1 fruit fly cellular context compared by ENCODE assay signal in genomic region chr3R:24812987-24813636, dm6.
TF ChIP-seq lines count a peak whose summit lies in the region.

No protein-coding gene starts in this region.

TF ChIP-seq in whole organism, embryonic, 481 proteins besides CTCF, POLR2A, EP300 and RAD21 (continued from another document):
- TF ChIP-seq ase (GFP tag; IDR thresholded peaks at IDR 0.05; lab: Robert Waterston, UW) (no peak), fd64A (GFP tag; optimal IDR thresholded peaks at IDR 0.05; lab: Kevin White, UChicago) (no peak), ci (GFP tag; IDR thresholded peaks at IDR 0.05; lab: Robert Waterston, UW) (peak; percentile 11; the same call in 1 of the 3 replicates), nmo (GFP tag; optimal IDR thresholded peaks at IDR 0.05; lab: Kevin White, UChicago) (no peak), Camta (GFP tag; optimal IDR thresholded peaks at IDR 0.05; lab: Kevin White, UChicago) (no peak), Bgb (GFP tag; IDR thresholded peaks at IDR 0.05; lab: Robert Waterston, UW; ENCODE audit: partially characterized antibody) (peak; percentile 32; the same call in 1 of the 2 replicates), CG32767 (GFP tag; IDR thresholded peaks at IDR 0.05; lab: Robert Waterston, UW) (no peak), HmgZ (tag; optimal IDR thresholded peaks at IDR 0.05; lab: Kevin White, UChicago) (no peak), CG6175 (GFP tag; IDR thresholded peaks at IDR 0.05; lab: Robert Waterston, UW) (no peak), ab (GFP tag; optimal IDR thresholded peaks at IDR 0.05; lab: Kevin White, UChicago) (no peak), az2 (GFP tag; optimal IDR thresholded peaks at IDR 0.05; lab: Kevin White, UChicago) (no peak), sens-2 (GFP tag; IDR thresholded peaks at IDR 0.05; lab: Robert Waterston, UW) (0 out of 2 replicates have a peak, but pooled peaks have one; percentile 29), CG13775 (GFP tag; optimal IDR thresholded peaks at IDR 0.05; lab: Kevin White, UChicago) (no peak), kah (GFP tag; optimal IDR thresholded peaks at IDR 0.05; lab: Kevin White, UChicago) (peak; percentile 87), ATbp (GFP tag; optimal IDR thresholded peaks at IDR 0.05; lab: Kevin White, UChicago) (no peak), twi (tag; optimal IDR thresholded peaks at IDR 0.05; lab: Kevin White, UChicago) (peak; percentile 28), CG13296 (GFP tag; optimal IDR thresholded peaks at IDR 0.05; lab: Kevin White, UChicago) (no peak), BEAF-32 (GFP tag; optimal IDR thresholded peaks at IDR 0.05; lab: Kevin White, UChicago) (no peak), CG4424 (GFP tag; optimal IDR thresholded peaks at IDR 0.05; lab: Kevin White, UChicago) (no peak), E2f2 (GFP tag; IDR thresholded peaks at IDR 0.05; lab: Robert Waterston, UW) (no peak), CG9609 (GFP tag; optimal IDR thresholded peaks at IDR 0.05; lab: Kevin White, UChicago) (no peak), CG8478 (optimal IDR thresholded peaks at IDR 0.05; lab: Kevin White, UChicago) (no peak), scrt (GFP tag; optimal IDR thresholded peaks at IDR 0.05; lab: Kevin White, UChicago) (peak; percentile 81), CG5953 (GFP tag; IDR thresholded peaks at IDR 0.05; lab: Robert Waterston, UW) (no peak), CG8765 (GFP tag; IDR thresholded peaks at IDR 0.05; lab: Robert Waterston, UW) (no peak), CG18599 (GFP tag; optimal IDR thresholded peaks at IDR 0.05; lab: Kevin White, UChicago) (no peak), Med (GFP tag; lab: Kevin White, UChicago) (peak; percentile 71), CG11695 (GFP tag; IDR thresholded peaks at IDR 0.05; lab: Robert Waterston, UW) (no peak), CG5245 (GFP tag; optimal IDR thresholded peaks at IDR 0.05; lab: Kevin White, UChicago) (no peak), CG15011 (GFP tag; optimal IDR thresholded peaks at IDR 0.05; lab: Kevin White, UChicago) (no peak), HLHmδ (GFP tag; optimal IDR thresholded peaks at IDR 0.05; lab: Kevin White, UChicago) (no peak), fd3F (GFP tag; optimal IDR thresholded peaks at IDR 0.05; lab: Kevin White, UChicago) (no peak), CG13424 (tag; optimal IDR thresholded peaks at IDR 0.05; lab: Kevin White, UChicago) (no peak), esg (GFP tag; conservative IDR thresholded peaks at IDR 0.05; lab: Robert Waterston, UW) (no peak), phol (tag; optimal IDR thresholded peaks at IDR 0.05; lab: Kevin White, UChicago) (no peak), CG9876 (GFP tag; optimal IDR thresholded peaks at IDR 0.05; lab: Kevin White, UChicago) (no peak), Optix (GFP tag; IDR thresholded peaks at IDR 0.05; lab: Robert Waterston, UW) (no peak), CG4730 (GFP tag; IDR thresholded peaks at IDR 0.05; lab: Robert Waterston, UW) (no peak), Eip74EF (GFP tag; optimal IDR thresholded peaks at IDR 0.05; lab: Kevin White, UChicago) (no peak), CG32532 (GFP tag; IDR thresholded peaks at IDR 0.05; lab: Robert Waterston, UW) (no peak), CG6654 (GFP tag; optimal IDR thresholded peaks at IDR 0.05; lab: Kevin White, UChicago) (no peak), CG15479 (GFP tag; optimal IDR thresholded peaks at IDR 0.05; lab: Kevin White, UChicago) (peak; percentile 58), lilli (GFP tag; optimal IDR thresholded peaks at IDR 0.05; lab: Kevin White, UChicago) (no peak), CG34224 (GFP tag; IDR thresholded peaks at IDR 0.05; lab: Robert Waterston, UW; ENCODE audit: partially characterized antibody) (no peak; the same call in 2 of the 3 replicates), gt (GFP tag; IDR thresholded peaks at IDR 0.05; lab: Robert Waterston, UW) (no peak), CG4360 (GFP tag; IDR thresholded peaks at IDR 0.05; lab: Robert Waterston, UW) (peak; percentile 99), HLH54F (GFP tag; optimal IDR thresholded peaks at IDR 0.05; lab: Kevin White, UChicago) (no peak), CG4820 (GFP tag; optimal IDR thresholded peaks at IDR 0.05; lab: Kevin White, UChicago) (no peak), Hmx (GFP tag; optimal IDR thresholded peaks at IDR 0.05; lab: Kevin White, UChicago) (no peak), CG42726 (GFP tag; IDR thresholded peaks at IDR 0.05; lab: Robert Waterston, UW; ENCODE audit: partially characterized antibody) (no peak), PHDP (tag; optimal IDR thresholded peaks at IDR 0.05; lab: Kevin White, UChicago) (no peak), CoRest (tag; optimal IDR thresholded peaks at IDR 0.05; lab: Kevin White, UChicago) (no peak), ham (GFP tag; IDR thresholded peaks at IDR 0.05; lab: Robert Waterston, UW) (no peak), ro (GFP tag; IDR thresholded peaks at IDR 0.05; lab: Robert Waterston, UW) (no peak), pan (optimal IDR thresholded peaks at IDR 0.05; lab: Kevin White, UChicago) (no peak), pan (GFP tag; optimal IDR thresholded peaks at IDR 0.05 in 1 of 2, IDR thresholded peaks at IDR 0.05 in 1 of 2) (no peak), CG11504 (tag; optimal IDR thresholded peaks at IDR 0.05; lab: Kevin White, UChicago) (no peak), chm (GFP tag; IDR thresholded peaks at IDR 0.05; lab: Robert Waterston, UW) (0 out of 2 replicates have a peak, but pooled peaks have one; percentile 20), fd102C (GFP tag; optimal IDR thresholded peaks at IDR 0.05; lab: Kevin White, UChicago) (no peak), Ets97D (GFP tag; optimal IDR thresholded peaks at IDR 0.05; lab: Kevin White, UChicago) (no peak), sc (optimal IDR thresholded peaks at IDR 0.05; lab: Kevin White, UChicago) (no peak), sc (GFP tag; optimal IDR thresholded peaks at IDR 0.05; lab: Kevin White, UChicago) (no peak), sqz (GFP tag; optimal IDR thresholded peaks at IDR 0.05; lab: Kevin White, UChicago) (no peak), CG13287 (GFP tag; IDR thresholded peaks at IDR 0.05; lab: Robert Waterston, UW; ENCODE audit: partially characterized antibody) (no peak), Hmr (GFP tag; optimal IDR thresholded peaks at IDR 0.05; lab: Kevin White, UChicago) (no peak), Bdp1 (GFP tag; optimal IDR thresholded peaks at IDR 0.05; lab: Kevin White, UChicago) (no peak), gsb (GFP tag; IDR thresholded peaks at IDR 0.05; lab: Robert Waterston, UW) (no peak), CG34422 (GFP tag; IDR thresholded peaks at IDR 0.05; lab: Robert Waterston, UW) (peak; percentile 15; the same call in 1 of the 3 replicates), CG18262 (tag; optimal IDR thresholded peaks at IDR 0.05; lab: Kevin White, UChicago) (no peak), Sry-δ (GFP tag; optimal IDR thresholded peaks at IDR 0.05; lab: Kevin White, UChicago) (no peak), ewg (GFP tag; optimal IDR thresholded peaks at IDR 0.05; lab: Kevin White, UChicago) (peak; percentile 68), Nf-YB (GFP tag; optimal IDR thresholded peaks at IDR 0.05; lab: Kevin White, UChicago) (no peak), pros (GFP tag; optimal IDR thresholded peaks at IDR 0.05; lab: Kevin White, UChicago) (peak; percentile 34), Ada2b (GFP tag; IDR thresholded peaks at IDR 0.05; lab: Robert Waterston, UW) (no peak), row (GFP tag; IDR thresholded peaks at IDR 0.05; lab: Robert Waterston, UW) (no peak), cg (GFP tag; optimal IDR thresholded peaks at IDR 0.05; lab: Kevin White, UChicago) (peak; percentile 4), CG1603 (tag; optimal IDR thresholded peaks at IDR 0.05; lab: Kevin White, UChicago) (no peak), CG7963 (GFP tag; IDR thresholded peaks at IDR 0.05; lab: Robert Waterston, UW; ENCODE audit: partially characterized antibody) (no peak), Elba2 (GFP tag; optimal IDR thresholded peaks at IDR 0.05; lab: Kevin White, UChicago) (no peak), Max (GFP tag; optimal IDR thresholded peaks at IDR 0.05; lab: Kevin White, UChicago) (no peak), vfl (GFP tag; optimal IDR thresholded peaks at IDR 0.05; lab: Kevin White, UChicago) (no peak), CG12769 (tag; optimal IDR thresholded peaks at IDR 0.05; lab: Kevin White, UChicago) (peak; percentile 4), Asciz (GFP tag; optimal IDR thresholded peaks at IDR 0.05; lab: Kevin White, UChicago) (no peak), Sox100B (GFP tag; optimal IDR thresholded peaks at IDR 0.05; lab: Kevin White, UChicago) (no peak), gcm (GFP tag; optimal IDR thresholded peaks at IDR 0.05; lab: Kevin White, UChicago) (no peak), dm (GFP tag; optimal IDR thresholded peaks at IDR 0.05; lab: Kevin White, UChicago) (no peak), CG8924 (tag; optimal IDR thresholded peaks at IDR 0.05; lab: Kevin White, UChicago) (no peak), al (GFP tag; IDR thresholded peaks at IDR 0.05; lab: Robert Waterston, UW) (no peak), repo (GFP tag; optimal IDR thresholded peaks at IDR 0.05; lab: Kevin White, UChicago) (no peak), Rfx (GFP tag; IDR thresholded peaks at IDR 0.05; lab: Robert Waterston, UW) (no peak), dan (GFP tag; IDR thresholded peaks at IDR 0.05; lab: Robert Waterston, UW) (no peak), Taf1 (GFP tag; IDR thresholded peaks at IDR 0.05; lab: Robert Waterston, UW) (no peak), CG2199 (GFP tag; IDR thresholded peaks at IDR 0.05; lab: Robert Waterston, UW) (peak; percentile 79; the same call in 2 of the 3 replicates), GATAe (GFP tag; conservative IDR thresholded peaks at IDR 0.05; lab: Robert Waterston, UW) (no peak), fu2 (GFP tag; optimal IDR thresholded peaks at IDR 0.05; lab: Kevin White, UChicago) (no peak), CG12391 (tag; optimal IDR thresholded peaks at IDR 0.05; lab: Kevin White, UChicago) (no peak), klu (GFP tag; IDR thresholded peaks at IDR 0.05; lab: Robert Waterston, UW) (no peak), tup (GFP tag; optimal IDR thresholded peaks at IDR 0.05; lab: Kevin White, UChicago) (no peak), dati (GFP tag; IDR thresholded peaks at IDR 0.05; lab: Robert Waterston, UW) (no peak)
TF ChIP-seq in whole organism, embryonic: peak in this region for 23.
